Worm (Caenorhabditis elegans) whole organism, late embryonic: ENCODE results near the gene lgc-18.

Experiments
- C08G9.2 ChIP-seq: sonication (generic microtip); optimal IDR thresholded peaks from 2 replicates; lab custom pipeline; 2016; ENCODE audit warnings: mild to moderate bottlenecking, missing genetic modification characterization, moderate library complexity, missing compliant biosample characterization
- F13H6.1 ChIP-seq: sonication (generic microtip); optimal IDR thresholded peaks from 2 replicates; lab custom pipeline; 2016; ENCODE audit warnings: missing genetic modification characterization, missing compliant biosample characterization
- K02D7.2 ChIP-seq: sonication (generic microtip); optimal IDR thresholded peaks from 2 replicates; lab custom pipeline; 2017; ENCODE audit warnings: mild to moderate bottlenecking, missing genetic modification characterization, missing compliant biosample characterization
- K09A11.1 ChIP-seq: sonication (generic microtip); optimal IDR thresholded peaks from 2 replicates; lab custom pipeline; 2017; ENCODE audit warnings: antibody characterized with exemption, mild to moderate bottlenecking, missing genetic modification characterization, missing compliant biosample characterization; ENCODE audit not compliant: insufficient read depth
- T23F11.4 ChIP-seq: fragments of 200-800 bp; sonication (Bioruptor generic); optimal IDR thresholded peaks from 2 replicates; lab custom pipeline; 2018; ENCODE audit warnings: mild to moderate bottlenecking, missing genetic modification characterization, missing compliant biosample characterization
- ama-1 ChIP-seq: fragments of 150-350 bp; optimal IDR thresholded peaks from 2 replicates; lab custom pipeline; 2014
- ceh-14 ChIP-seq: sonication (generic microtip); optimal IDR thresholded peaks from 2 replicates; lab custom pipeline; 2016; ENCODE audit warnings: missing genotype, missing genetic modification characterization, missing compliant biosample characterization
- ceh-18 ChIP-seq: sonication (generic microtip); optimal IDR thresholded peaks from 2 replicates; lab custom pipeline; 2016; ENCODE audit warnings: missing genetic modification characterization, missing compliant biosample characterization
- ceh-2 ChIP-seq: sonication (generic microtip); optimal IDR thresholded peaks from 2 replicates; lab custom pipeline; 2016; ENCODE audit warnings: missing genotype, missing genetic modification characterization, missing compliant biosample characterization
- ceh-34 ChIP-seq: sonication (generic microtip); optimal IDR thresholded peaks from 2 replicates; lab custom pipeline; 2016; ENCODE audit warnings: mild to moderate bottlenecking, missing genetic modification characterization, missing compliant biosample characterization
- ceh-6 ChIP-seq: fragments of 200-800 bp; sonication (Bioruptor generic); optimal IDR thresholded peaks from 2 replicates; lab custom pipeline; 2018; ENCODE audit warnings: mild to moderate bottlenecking, missing genetic modification characterization, missing compliant biosample characterization
- ceh-9 ChIP-seq: sonication (generic microtip); optimal IDR thresholded peaks from 2 replicates; lab custom pipeline; 2016; ENCODE audit warnings: mild to moderate bottlenecking, missing genetic modification characterization, inconsistent platforms, missing compliant biosample characterization
- dmd-4 ChIP-seq: sonication (generic microtip); optimal IDR thresholded peaks from 2 replicates; lab custom pipeline; 2016; ENCODE audit warnings: borderline replicate concordance, missing genetic modification characterization, missing compliant biosample characterization
- elt-2 ChIP-seq: sonication (generic microtip); optimal IDR thresholded peaks from 2 replicates; lab custom pipeline; 2016; ENCODE audit warnings: missing genetic modification reagents, missing genetic modification characterization, missing compliant biosample characterization
- elt-4 ChIP-seq: sonication (generic microtip); optimal IDR thresholded peaks from 2 replicates; lab custom pipeline; 2016; ENCODE audit warnings: missing genetic modification characterization, missing compliant biosample characterization
- eyg-1 ChIP-seq: sonication (generic microtip); optimal IDR thresholded peaks from 2 replicates; lab custom pipeline; 2016; ENCODE audit warnings: missing genotype, missing genetic modification characterization, missing compliant biosample characterization
- fax-1 ChIP-seq: sonication (generic microtip); optimal IDR thresholded peaks from 2 replicates; lab custom pipeline; 2016; ENCODE audit warnings: missing genotype, missing genetic modification characterization, missing compliant biosample characterization
- fkh-6 ChIP-seq: sonication (generic microtip); optimal IDR thresholded peaks from 2 replicates; lab custom pipeline; 2016; ENCODE audit warnings: missing genetic modification characterization, missing compliant biosample characterization
- gmeb-2 ChIP-seq: sonication (generic microtip); optimal IDR thresholded peaks from 2 replicates; lab custom pipeline; 2016; ENCODE audit warnings: missing genetic modification characterization, inconsistent platforms, missing compliant biosample characterization
- hlh-13 ChIP-seq: fragments of 200-800 bp; sonication (Bioruptor generic); optimal IDR thresholded peaks from 2 replicates; lab custom pipeline; 2018; ENCODE audit warnings: mild to moderate bottlenecking, missing genetic modification characterization, missing compliant biosample characterization
- hlh-15 ChIP-seq: sonication (generic microtip); optimal IDR thresholded peaks from 2 replicates; lab custom pipeline; 2016; ENCODE audit warnings: missing genetic modification characterization, missing compliant biosample characterization
- hlh-30 ChIP-seq: sonication (generic microtip); optimal IDR thresholded peaks from 2 replicates; lab custom pipeline; 2017; ENCODE audit warnings: antibody characterized with exemption, missing genetic modification characterization, missing compliant biosample characterization; ENCODE audit not compliant: insufficient read depth
- lim-6 ChIP-seq: sonication (generic microtip); optimal IDR thresholded peaks from 2 replicates; lab custom pipeline; 2016; ENCODE audit warnings: missing genetic modification characterization, missing compliant biosample characterization
- madf-2 ChIP-seq: sonication (generic microtip); optimal IDR thresholded peaks from 2 replicates; lab custom pipeline; 2017; ENCODE audit warnings: missing genetic modification characterization, missing compliant biosample characterization
- nfya-1 ChIP-seq: sonication (generic microtip); optimal IDR thresholded peaks from 2 replicates; lab custom pipeline; 2017; ENCODE audit warnings: missing genetic modification characterization, mild to moderate bottlenecking, missing compliant biosample characterization, antibody characterized with exemption, moderate library complexity
- nhr-11 ChIP-seq: fragments of 150-350 bp; optimal IDR thresholded peaks from 2 replicates; lab custom pipeline; 2014; ENCODE audit warnings: missing biosample characterization, missing genetic modification characterization
- nhr-232 ChIP-seq: sonication (generic microtip); optimal IDR thresholded peaks from 2 replicates; lab custom pipeline; 2016; ENCODE audit warnings: missing genetic modification characterization, missing compliant biosample characterization
- npax-4 ChIP-seq: sonication (generic microtip); optimal IDR thresholded peaks from 2 replicates; lab custom pipeline; 2016; ENCODE audit warnings: missing genetic modification characterization, missing compliant biosample characterization
- pat-9 ChIP-seq: fragments of 200-800 bp; sonication (Bioruptor generic); optimal IDR thresholded peaks from 2 replicates; lab custom pipeline; 2018; ENCODE audit warnings: mild to moderate bottlenecking, missing genetic modification characterization, moderate library complexity, missing compliant biosample characterization
- pha-4 ChIP-seq: fragments of 150-350 bp; optimal IDR thresholded peaks from 2 replicates; lab custom pipeline; 2018; ENCODE audit warnings: missing biosample characterization, missing genetic modification reagents, missing genetic modification characterization
- ref-2 ChIP-seq: sonication (generic microtip); optimal IDR thresholded peaks from 2 replicates; lab custom pipeline; 2016; ENCODE audit warnings: missing genetic modification characterization, missing compliant biosample characterization
- sox-4 ChIP-seq: sonication (generic microtip); optimal IDR thresholded peaks from 2 replicates; lab custom pipeline; 2017; ENCODE audit warnings: mild to moderate bottlenecking, missing genetic modification characterization, inconsistent platforms, missing compliant biosample characterization
- tbx-7 ChIP-seq: sonication (generic microtip); optimal IDR thresholded peaks from 2 replicates; lab custom pipeline; 2016; ENCODE audit warnings: missing genotype, missing genetic modification characterization, missing compliant biosample characterization
- ttx-3 ChIP-seq: sonication (generic microtip); optimal IDR thresholded peaks from 2 replicates; lab custom pipeline; 2016; ENCODE audit warnings: missing genetic modification reagents, missing genetic modification characterization, missing compliant biosample characterization
- unc-3 ChIP-seq, 2 experiments: fragments of 200-800 bp in 1 of 2; sonication (Bioruptor generic) in 1 of 2; sonication (generic microtip) in 1 of 2; conservative IDR thresholded peaks in 1 of 2; optimal IDR thresholded peaks in 1 of 2; 2 replicates each; pipeline versions ENCODE4 v1.3.6 to Lab custom; 2016 to 2022; ENCODE audit warnings: missing compliant biosample characterization in 2 of 2, missing genetic modification characterization in 2 of 2, missing genetic modification reagents in 1 of 2
- unc-42 ChIP-seq: sonication (generic microtip); optimal IDR thresholded peaks from 2 replicates; lab custom pipeline; 2016; ENCODE audit warnings: missing genotype, missing genetic modification characterization, missing compliant biosample characterization
- unc-55 ChIP-seq: sonication (generic microtip); optimal IDR thresholded peaks from 2 replicates; lab custom pipeline; 2017; ENCODE audit warnings: missing biosample characterization, missing genetic modification reagents, missing genetic modification characterization
- zip-5 ChIP-seq: sonication (generic microtip); optimal IDR thresholded peaks from 2 replicates; lab custom pipeline; 2016; ENCODE audit warnings: missing genetic modification characterization, missing compliant biosample characterization
- ztf-16 ChIP-seq: sonication (generic microtip); optimal IDR thresholded peaks from 2 replicates; lab custom pipeline; 2017; ENCODE audit warnings: missing genetic modification characterization, missing compliant biosample characterization

Gene lgc-18

DNA sequence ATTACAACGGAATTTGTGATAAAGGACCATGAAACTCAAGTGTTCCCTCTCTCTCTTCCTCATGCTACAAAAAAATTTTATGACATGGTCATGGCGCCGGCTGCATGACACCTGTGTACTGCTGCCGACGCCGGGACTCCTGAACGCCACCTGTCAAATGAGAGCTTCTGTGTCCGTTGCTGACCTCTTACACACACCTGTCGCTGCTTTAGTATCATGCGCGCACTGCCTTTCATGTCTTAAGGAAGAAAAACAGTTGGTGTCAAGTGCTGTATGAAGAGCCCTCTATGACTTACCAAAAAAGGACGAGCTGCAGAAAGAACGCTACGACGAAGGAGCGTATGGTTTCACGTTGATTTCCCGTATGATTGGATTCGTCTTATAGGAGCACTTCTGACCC, 32.8 kb upstream of the lgc-18 start:
- TF ChIP-seq ztf-16 (tag; lab: Kevin White, UChicago) = no peak
- TF ChIP-seq hlh-30 (tag; lab: Kevin White, UChicago) = no peak
- no peak for TF ChIP-seq elt-2
- no peak for TF ChIP-seq ceh-2
- TF ChIP-seq pat-9 = no peak
- no peak for TF ChIP-seq fkh-6 (tag; lab: Kevin White, UChicago)
- no peak for TF ChIP-seq tbx-7 (tag; lab: Kevin White, UChicago)
- no peak for TF ChIP-seq T23F11.4 (GFP tag; lab: Kevin White, UChicago)

DNA sequence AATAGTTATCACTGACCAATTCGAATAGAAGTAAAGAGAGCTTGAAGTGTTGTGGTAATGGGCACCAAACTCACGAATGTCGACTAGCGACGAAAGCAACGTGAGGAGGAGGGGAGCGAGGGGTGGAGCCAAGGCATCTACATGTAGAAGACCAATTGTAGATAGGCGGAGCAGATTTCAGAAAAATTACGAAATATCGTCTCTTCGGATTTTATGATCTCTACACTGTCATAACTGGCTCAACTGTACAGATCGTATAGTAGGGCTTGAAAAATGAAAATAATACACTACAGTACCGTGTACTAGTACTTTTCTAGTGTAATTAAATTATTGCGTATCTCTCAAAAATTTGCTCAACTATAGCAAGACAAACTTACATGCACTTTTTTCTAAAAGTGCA, 32.4 kb upstream of the lgc-18 start, which contains the start of gene W03G11.4:
W03G11.4 (minus strand) TSS at position 101 of the 400 bp plus-strand sequence.
- no peak for TF ChIP-seq lim-6
- no peak for TF ChIP-seq ttx-3 (tag; lab: Kevin White, UChicago)
- no peak for TF ChIP-seq F13H6.1
- no peak for TF ChIP-seq ceh-18 (tag; lab: Kevin White, UChicago)
- TF ChIP-seq hlh-15 (tag; lab: Kevin White, UChicago) = no peak
- TF ChIP-seq ama-1 = no peak
- TF ChIP-seq elt-4 (tag; lab: Kevin White, UChicago) = no peak
- no peak for TF ChIP-seq hlh-13 (GFP tag; lab: Kevin White, UChicago)
- no peak for TF ChIP-seq npax-4
- TF ChIP-seq nfya-1 (tag; lab: Kevin White, UChicago) = no peak
- TF ChIP-seq nhr-11 = no peak
- TF ChIP-seq dmd-4 (tag; lab: Kevin White, UChicago) = no peak
- TF ChIP-seq fkh-6 (tag; lab: Kevin White, UChicago) = no peak
- no peak for TF ChIP-seq K02D7.2 (tag; lab: Kevin White, UChicago)
- no peak for TF ChIP-seq ceh-9
- no peak for TF ChIP-seq tbx-7 (tag; lab: Kevin White, UChicago)
- no peak for TF ChIP-seq pat-9

DNA sequence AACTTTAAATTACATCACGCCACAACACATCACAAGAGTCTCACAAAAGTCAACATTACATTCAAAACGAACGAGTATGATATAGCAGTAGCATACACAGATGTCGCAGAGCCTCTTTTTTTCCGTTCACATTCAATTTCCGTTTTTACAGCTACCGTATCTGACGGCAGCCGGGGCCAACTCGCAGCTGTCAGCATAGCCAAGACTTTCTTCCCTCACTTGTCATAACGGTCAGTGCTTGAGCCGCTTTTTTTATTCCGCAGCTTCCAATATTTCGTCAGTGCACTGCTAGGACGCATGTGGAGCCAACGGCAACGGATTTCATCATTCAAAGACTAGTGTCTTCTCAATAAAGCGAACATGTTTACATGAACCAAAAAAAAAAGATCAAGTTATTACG, 31.4 kb upstream of the lgc-18 start:
- no peak for TF ChIP-seq sox-4 (tag; lab: Kevin White, UChicago)
- no peak for TF ChIP-seq ceh-18 (tag; lab: Kevin White, UChicago)
- no peak for TF ChIP-seq madf-2 (tag; lab: Kevin White, UChicago)
- TF ChIP-seq C08G9.2 (tag; lab: Kevin White, UChicago) = no peak
- TF ChIP-seq nhr-232 (tag; lab: Kevin White, UChicago) = no peak
- TF ChIP-seq ceh-6 = no peak
- no peak for TF ChIP-seq unc-55 (GFP tag; lab: Kevin White, UChicago)
- TF ChIP-seq pha-4 = no peak
- no peak for TF ChIP-seq tbx-7 (tag; lab: Kevin White, UChicago)
- TF ChIP-seq ceh-34 (tag; lab: Kevin White, UChicago) = no peak
- TF ChIP-seq ceh-14 (tag; lab: Kevin White, UChicago) = no peak
- TF ChIP-seq ttx-3 (tag; lab: Kevin White, UChicago) = no peak
- no peak for TF ChIP-seq ceh-9
- TF ChIP-seq dmd-4 (tag; lab: Kevin White, UChicago) = no peak
- no peak for TF ChIP-seq unc-3 (GFP tag; conservative IDR thresholded peaks at IDR 0.05; lab: Robert Waterston, UW)
- TF ChIP-seq unc-3 (tag; optimal IDR thresholded peaks at IDR 0.05; lab: Kevin White, UChicago) = no peak
- TF ChIP-seq T23F11.4 (GFP tag; lab: Kevin White, UChicago) = no peak
- TF ChIP-seq F13H6.1 = no peak

DNA sequence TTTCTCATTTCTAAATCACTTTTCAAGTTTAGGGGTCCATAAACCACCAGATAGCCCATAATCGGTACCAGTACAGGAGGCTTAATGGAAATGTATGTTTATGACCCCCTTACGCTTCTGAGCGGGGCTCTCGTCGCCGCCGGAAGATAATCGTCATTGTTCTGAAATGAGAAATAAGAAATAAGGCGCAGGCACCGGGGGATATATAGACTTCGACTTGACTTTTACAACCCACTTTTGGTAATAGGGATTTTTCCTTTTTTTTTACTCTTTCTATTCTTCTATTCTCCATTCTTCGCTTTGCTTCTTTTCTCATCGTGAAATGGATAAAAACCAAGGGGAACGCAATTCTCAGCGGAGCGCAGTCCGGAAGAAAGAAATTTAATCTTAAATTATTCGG, 30.2 kb upstream of the lgc-18 start:
- TF ChIP-seq eyg-1 (tag; lab: Kevin White, UChicago) (no peak), T23F11.4 (GFP tag; lab: Kevin White, UChicago) (no peak), zip-5 (no peak), ceh-34 (tag; lab: Kevin White, UChicago) (no peak), K09A11.1 (tag; lab: Kevin White, UChicago) (no peak), fax-1 (tag; lab: Kevin White, UChicago) (no peak), unc-42 (tag; lab: Kevin White, UChicago) (no peak), gmeb-2 (tag; lab: Kevin White, UChicago) (no peak), ceh-2 (no peak), ref-2 (tag; lab: Kevin White, UChicago) (no peak), ztf-16 (tag; lab: Kevin White, UChicago) (no peak), tbx-7 (tag; lab: Kevin White, UChicago) (no peak)
